Worm (Caenorhabditis elegans) whole organism, L4 larva: ENCODE data around the gene gly-6.

Experiments used
- D1046.2 ChIP-seq: fragments of 200-800 bp; sonication (Bioruptor generic); IDR thresholded peaks from 2 replicates; pipeline ENCODE4 v1.3.6; 2022; ENCODE audit warnings: missing genetic modification characterization, missing compliant biosample characterization
- T20F7.1 ChIP-seq: fragments of 200-800 bp; sonication (Bioruptor generic); optimal IDR thresholded peaks from 2 replicates; lab custom pipeline; 2018; ENCODE audit warnings: mild to moderate bottlenecking, missing genetic modification characterization, missing compliant biosample characterization
- T26A8.4 ChIP-seq: fragments of 200-800 bp; sonication (Bioruptor generic); IDR thresholded peaks from 2 replicates; pipeline ENCODE4 v1.3.6; 2022; ENCODE audit warnings: missing genetic modification characterization, missing compliant biosample characterization
- Y48G9A.11 ChIP-seq: fragments of 200-800 bp; sonication (Bioruptor generic); IDR thresholded peaks from 2 replicates; pipeline ENCODE4 v1.3.6; 2022; ENCODE audit warnings: missing genetic modification reagents, missing genetic modification characterization, missing compliant biosample characterization
- Y5F2A.4 ChIP-seq: fragments of 200-800 bp; sonication (Bioruptor generic); optimal IDR thresholded peaks from 2 replicates; lab custom pipeline; 2018; ENCODE audit warnings: mild to moderate bottlenecking, missing genetic modification characterization, missing compliant biosample characterization
- aha-1 ChIP-seq: fragments of 150-350 bp; peaks from one replicate; lab custom pipeline; 2014; ENCODE audit warnings: missing biosample characterization, missing genetic modification characterization
- ceh-20 ChIP-seq: fragments of 200-800 bp; sonication (Bioruptor generic); IDR thresholded peaks from 2 replicates; pipeline ENCODE4 v1.3.6; 2022; ENCODE audit warnings: missing genetic modification reagents, missing genetic modification characterization, missing compliant biosample characterization
- ceh-28 ChIP-seq: fragments of 150-350 bp; optimal IDR thresholded peaks from 2 replicates; lab custom pipeline; 2014; ENCODE audit warnings: missing biosample characterization, missing genetic modification reagents, missing genetic modification characterization
- ceh-32 ChIP-seq: sonication (generic microtip); optimal IDR thresholded peaks from 2 replicates; lab custom pipeline; 2016; ENCODE audit warnings: mild to moderate bottlenecking, missing genetic modification characterization, missing compliant biosample characterization; ENCODE audit not compliant: poor library complexity
- ceh-62 ChIP-seq: sonication (generic microtip); optimal IDR thresholded peaks from 2 replicates; lab custom pipeline; 2017; ENCODE audit warnings: missing biosample characterization, missing genetic modification characterization
- daf-12 ChIP-seq: fragments of 150-350 bp; optimal IDR thresholded peaks from 2 replicates; lab custom pipeline; 2014; ENCODE audit warnings: missing biosample characterization, missing genetic modification reagents, missing genetic modification characterization
- daf-16 ChIP-seq, 3 experiments: sonication (generic microtip); optimal IDR thresholded peaks; 2 replicates each; lab custom pipeline; 2016 to 2017; ENCODE audit warnings: missing genetic modification characterization in 3 of 3, missing genetic modification reagents in 3 of 3, mild to moderate bottlenecking in 2 of 3, missing compliant biosample characterization in 2 of 3, missing biosample characterization in 1 of 3, moderate library complexity in 1 of 3
- dmd-9 ChIP-seq: fragments of 200-800 bp; sonication (Bioruptor generic); IDR thresholded peaks from 2 replicates; pipeline ENCODE4 v1.3.6; 2022; ENCODE audit warnings: missing genetic modification reagents, missing genetic modification characterization, missing compliant biosample characterization
- dpl-1 ChIP-seq: fragments of 150-350 bp; optimal IDR thresholded peaks from 2 replicates; lab custom pipeline; 2014; ENCODE audit warnings: missing biosample characterization, missing genetic modification reagents, missing genetic modification characterization
- dve-1 ChIP-seq: sonication (generic microtip); optimal IDR thresholded peaks from 2 replicates; lab custom pipeline; 2017; ENCODE audit warnings: antibody characterized with exemption, mild to moderate bottlenecking, missing genetic modification characterization, missing compliant biosample characterization; ENCODE audit not compliant: insufficient read depth
- egl-43 ChIP-seq: fragments of 200-800 bp; sonication (Bioruptor generic); IDR thresholded peaks from 2 replicates; pipeline ENCODE4 v1.3.6; 2022; ENCODE audit warnings: missing genetic modification reagents, missing genetic modification characterization, missing compliant biosample characterization
- gei-8 ChIP-seq: fragments of 200-800 bp; sonication (Bioruptor generic); optimal IDR thresholded peaks from 2 replicates; lab custom pipeline; 2018; ENCODE audit warnings: mild to moderate bottlenecking, missing genetic modification characterization, missing compliant biosample characterization
- hif-1 ChIP-seq, 2 experiments: sonication (generic microtip); optimal IDR thresholded peaks; 2 replicates each; lab custom pipeline; 2016 to 2017; ENCODE audit warnings: missing compliant biosample characterization in 2 of 2, missing genetic modification characterization in 2 of 2, missing genetic modification reagents in 2 of 2, missing genotype in 2 of 2, mild to moderate bottlenecking in 1 of 2
- hlh-11 ChIP-seq: fragments of 200-800 bp; sonication (Bioruptor generic); optimal IDR thresholded peaks from 2 replicates; lab custom pipeline; 2018; ENCODE audit warnings: mild to moderate bottlenecking, missing genetic modification characterization, missing compliant biosample characterization
- lim-7 ChIP-seq: fragments of 200-800 bp; sonication (Bioruptor generic); IDR thresholded peaks from 2 replicates; pipeline ENCODE4 v1.3.6; 2022; ENCODE audit warnings: missing genetic modification characterization, missing compliant biosample characterization
- lin-38 ChIP-seq: fragments of 200-800 bp; sonication (Bioruptor generic); IDR thresholded peaks from 2 replicates; pipeline ENCODE4 v1.3.6; 2022; ENCODE audit warnings: missing genetic modification reagents, missing genetic modification characterization, missing compliant biosample characterization
- lin-39 ChIP-seq: fragments of 150-350 bp; optimal IDR thresholded peaks from 2 replicates; lab custom pipeline; 2014; ENCODE audit warnings: missing biosample characterization, missing genetic modification reagents, missing genetic modification characterization
- lir-3 ChIP-seq: sonication (generic microtip); optimal IDR thresholded peaks from 2 replicates; lab custom pipeline; 2016; ENCODE audit warnings: mild to moderate bottlenecking, missing genetic modification characterization, missing compliant biosample characterization
- lsy-2 ChIP-seq, 2 experiments: fragments of 150-350 bp in 1 of 2; sonication (generic microtip) in 1 of 2; optimal IDR thresholded peaks; 2 replicates each; lab custom pipeline; 2014 to 2017; ENCODE audit warnings: missing biosample characterization in 2 of 2, missing genetic modification characterization in 2 of 2
- madf-9 ChIP-seq: fragments of 200-800 bp; sonication (Bioruptor generic); conservative IDR thresholded peaks from 2 replicates; pipeline ENCODE4 v1.3.6; 2022; ENCODE audit warnings: missing genetic modification reagents, missing genetic modification characterization, missing compliant biosample characterization
- mdl-1 ChIP-seq, 2 experiments: fragments of 150-350 bp in 1 of 2; sonication (generic microtip) in 1 of 2; optimal IDR thresholded peaks; 2 replicates each; lab custom pipeline; 2014 to 2017; ENCODE audit warnings: missing biosample characterization in 2 of 2, missing genetic modification characterization in 2 of 2
- mdt-29 ChIP-seq: fragments of 200-800 bp; sonication (Bioruptor generic); IDR thresholded peaks from 2 replicates; pipeline ENCODE4 v1.3.6; 2022; ENCODE audit warnings: missing genetic modification reagents, missing genetic modification characterization, missing compliant biosample characterization
- mep-1 ChIP-seq: fragments of 150-350 bp; sonication (generic microtip); optimal IDR thresholded peaks from 3 replicates; lab custom pipeline; 2014; ENCODE audit warnings: missing biosample characterization, missing genetic modification characterization
- mes-2 ChIP-seq: sonication (generic microtip); optimal IDR thresholded peaks from 2 replicates; lab custom pipeline; 2016; ENCODE audit warnings: missing genotype, mild to moderate bottlenecking, missing genetic modification characterization, missing compliant biosample characterization; ENCODE audit not compliant: poor library complexity, severe bottlenecking
- mxl-2 ChIP-seq: fragments of 200-800 bp; sonication (Bioruptor generic); conservative IDR thresholded peaks from 2 replicates; pipeline ENCODE4 v1.3.6; 2022; ENCODE audit warnings: missing genetic modification reagents, missing genetic modification characterization, missing compliant biosample characterization
- nhr-10 ChIP-seq: fragments of 150-350 bp; optimal IDR thresholded peaks from 2 replicates; lab custom pipeline; 2014; ENCODE audit warnings: missing biosample characterization, missing genetic modification characterization
- nhr-11 ChIP-seq: fragments of 150-350 bp; optimal IDR thresholded peaks from 2 replicates; lab custom pipeline; 2014; ENCODE audit warnings: missing biosample characterization, missing genetic modification characterization
- nhr-25 ChIP-seq: sonication (generic microtip); optimal IDR thresholded peaks from 2 replicates; lab custom pipeline; 2017; ENCODE audit warnings: missing genetic modification characterization, mild to moderate bottlenecking, missing compliant biosample characterization, antibody characterized with exemption, moderate library complexity, borderline replicate concordance; ENCODE audit not compliant: insufficient read depth
- nhr-28 ChIP-seq: fragments of 150-350 bp; optimal IDR thresholded peaks from 2 replicates; lab custom pipeline; 2014; ENCODE audit warnings: missing biosample characterization, missing genetic modification characterization
- nhr-41 ChIP-seq: fragments of 200-800 bp; sonication (Bioruptor generic); IDR thresholded peaks from 2 replicates; pipeline ENCODE4 v1.3.6; 2022; ENCODE audit warnings: missing genetic modification reagents, missing genetic modification characterization, missing compliant biosample characterization
- nhr-42 ChIP-seq: fragments of 200-800 bp; sonication (Bioruptor generic); IDR thresholded peaks from 2 replicates; pipeline ENCODE4 v1.3.6; 2022; ENCODE audit warnings: missing genetic modification characterization, missing compliant biosample characterization
- nhr-6 ChIP-seq: fragments of 150-350 bp; optimal IDR thresholded peaks from 2 replicates; lab custom pipeline; 2014; ENCODE audit warnings: missing biosample characterization, missing genetic modification characterization
- nhr-76 ChIP-seq: fragments of 150-350 bp; optimal IDR thresholded peaks from 2 replicates; lab custom pipeline; 2014; ENCODE audit warnings: missing biosample characterization, missing genetic modification characterization
- php-3 ChIP-seq: fragments of 200-800 bp; sonication (Bioruptor generic); IDR thresholded peaks from 2 replicates; pipeline ENCODE4 v1.3.6; 2022; ENCODE audit warnings: missing genetic modification reagents, missing genetic modification characterization, missing compliant biosample characterization
- pqm-1 ChIP-seq: sonication (generic microtip); optimal IDR thresholded peaks from 2 replicates; lab custom pipeline; 2017; ENCODE audit warnings: missing biosample characterization, missing genetic modification characterization
- sdz-12 ChIP-seq: fragments of 200-800 bp; sonication (Bioruptor generic); optimal IDR thresholded peaks from 2 replicates; lab custom pipeline; 2018; ENCODE audit warnings: mild to moderate bottlenecking, missing genetic modification characterization, missing compliant biosample characterization
- set-16 ChIP-seq: fragments of 200-800 bp; sonication (Bioruptor generic); IDR thresholded peaks from 2 replicates; pipeline ENCODE4 v1.3.6; 2022; ENCODE audit warnings: missing genetic modification reagents, missing genetic modification characterization, missing compliant biosample characterization
- skn-1 ChIP-seq: fragments of 150-350 bp; optimal IDR thresholded peaks from 2 replicates; lab custom pipeline; 2014; ENCODE audit warnings: missing biosample characterization, missing genetic modification characterization
- spr-3 ChIP-seq: fragments of 200-800 bp; sonication (Bioruptor generic); optimal IDR thresholded peaks from 2 replicates; lab custom pipeline; 2018; ENCODE audit warnings: mild to moderate bottlenecking, missing genetic modification characterization, missing compliant biosample characterization
- tag-97 ChIP-seq: fragments of 200-800 bp; sonication (Bioruptor generic); IDR thresholded peaks from 2 replicates; pipeline ENCODE4 v1.3.6; 2022; ENCODE audit warnings: missing genetic modification characterization, missing compliant biosample characterization
- unc-130 ChIP-seq: sonication (generic microtip); optimal IDR thresholded peaks from 2 replicates; lab custom pipeline; 2016; ENCODE audit warnings: missing genetic modification reagents, missing genetic modification characterization, missing compliant biosample characterization
- unc-62 ChIP-seq, 3 experiments: fragments of 150-350 bp in 1 of 3; sonication (generic microtip); optimal IDR thresholded peaks in 2 of 3; peaks in 1 of 3; 1 replicate in 1 of 3; 2 replicates in 2 of 3; lab custom pipeline; 2014 to 2017; ENCODE audit warnings: missing biosample characterization in 3 of 3, missing genetic modification characterization in 3 of 3, missing genetic modification reagents in 3 of 3, missing genotype in 1 of 3
- vab-7 ChIP-seq: fragments of 200-800 bp; sonication (Bioruptor generic); IDR thresholded peaks from 2 replicates; pipeline ENCODE4 v1.3.6; 2022; ENCODE audit warnings: missing genetic modification reagents, missing genetic modification characterization, missing compliant biosample characterization
- zfp-2 ChIP-seq: sonication (generic microtip); optimal IDR thresholded peaks from 2 replicates; lab custom pipeline; 2016; ENCODE audit warnings: mild to moderate bottlenecking, missing genetic modification characterization, missing compliant biosample characterization

The gly-6 gene

ce11 chrIII:4317065-4317752 is 13.8 kb downstream of the gly-6 start, which contains the start of gene tag-131:
Gene tag-131, plus strand, starts transcription at chrIII:4317702.
- no peak for TF ChIP-seq hif-1 (tag; optimal IDR thresholded peaks at IDR 0.05; lab: Kevin White, UChicago)
- no peak for TF ChIP-seq ceh-28 (tag; lab: Kevin White, UChicago)
- no peak for TF ChIP-seq aha-1 (tag; lab: Kevin White, UChicago)
- no peak for TF ChIP-seq Y5F2A.4 (GFP tag; lab: Kevin White, UChicago)
- TF ChIP-seq mes-2 (tag; lab: Kevin White, UChicago) = no peak
- TF ChIP-seq mep-1 (tag; lab: Kevin White, UChicago) = no peak
- TF ChIP-seq madf-9 = no peak
- no peak for TF ChIP-seq nhr-10 (tag; lab: Kevin White, UChicago)
- TF ChIP-seq pqm-1 = no peak
- TF ChIP-seq nhr-28 (tag; lab: Kevin White, UChicago) = peak; percentile 12
- no peak for TF ChIP-seq tag-97
- peak in 1 of 2 experiments; percentile 25 for TF ChIP-seq lsy-2 (tag; optimal IDR thresholded peaks at IDR 0.05; lab: Kevin White, UChicago)
- TF ChIP-seq dpl-1 (GFP tag; lab: Kevin White, UChicago) = peak; percentile 14
- TF ChIP-seq skn-1 (tag; lab: Kevin White, UChicago) = no peak
- no peak for TF ChIP-seq lir-3 (tag; lab: Kevin White, UChicago)
- no peak for TF ChIP-seq gei-8 (GFP tag; lab: Kevin White, UChicago)
- no peak for TF ChIP-seq nhr-6 (tag; lab: Kevin White, UChicago)
- no peak for TF ChIP-seq lin-38 (GFP tag; lab: Robert Waterston, UW)
- TF ChIP-seq nhr-11 (tag; lab: Kevin White, UChicago) = peak; percentile 29
- no peak for TF ChIP-seq set-16
- no peak for TF ChIP-seq nhr-25 (tag; lab: Kevin White, UChicago)
- TF ChIP-seq spr-3 (GFP tag; lab: Kevin White, UChicago) = no peak
- no peak for TF ChIP-seq sdz-12 (GFP tag; lab: Kevin White, UChicago)
- TF ChIP-seq T26A8.4 (GFP tag; lab: Robert Waterston, UW) = 0 out of 2 replicates have a peak, but pooled peaks have one; percentile 40
- TF ChIP-seq lin-39 (tag; lab: Kevin White, UChicago) = no peak
- no peak for TF ChIP-seq mdl-1 (tag; optimal IDR thresholded peaks at IDR 0.05; lab: Kevin White, UChicago)
- no peak for TF ChIP-seq mxl-2 (GFP tag; lab: Robert Waterston, UW)
- TF ChIP-seq mdt-29 (GFP tag; lab: Robert Waterston, UW) = no peak
- no peak for TF ChIP-seq T20F7.1
- peak; percentile 25 for TF ChIP-seq dve-1 (tag; lab: Kevin White, UChicago)
- no peak for TF ChIP-seq daf-12
- no peak for TF ChIP-seq nhr-41 (GFP tag; lab: Robert Waterston, UW)
- TF ChIP-seq zfp-2 (tag; lab: Kevin White, UChicago) = no peak
- no peak for TF ChIP-seq nhr-42
- TF ChIP-seq ceh-62 = no peak
- no peak for TF ChIP-seq php-3 (GFP tag; lab: Robert Waterston, UW)
- TF ChIP-seq egl-43 = no peak
- no peak for TF ChIP-seq unc-130 (GFP tag; lab: Kevin White, UChicago)
- TF ChIP-seq Y48G9A.11 (GFP tag; lab: Robert Waterston, UW) = no peak
- TF ChIP-seq unc-62 (GFP tag; optimal IDR thresholded peaks at IDR 0.05 in 1 of 2; lab: Kevin White, UChicago) = peak in 1 of 2 experiments; percentile 83
- no peak for TF ChIP-seq unc-62 (tag; optimal IDR thresholded peaks at IDR 0.05; lab: Kevin White, UChicago)
- TF ChIP-seq vab-7 (GFP tag; lab: Robert Waterston, UW) = no peak
- TF ChIP-seq ceh-20 (GFP tag; lab: Robert Waterston, UW) = 0 out of 2 replicates have a peak, but pooled peaks have one; percentile 25
- no peak for TF ChIP-seq nhr-76 (tag; lab: Kevin White, UChicago)
- no peak for TF ChIP-seq lim-7 (GFP tag; lab: Robert Waterston, UW)
- TF ChIP-seq D1046.2 (GFP tag; lab: Robert Waterston, UW) = no peak
- no peak for TF ChIP-seq ceh-32 (tag; lab: Kevin White, UChicago)
- TF ChIP-seq daf-16 (GFP tag; optimal IDR thresholded peaks at IDR 0.05; lab: Kevin White, UChicago) = peak in 1 of 2 experiments; percentile 5
- no peak for TF ChIP-seq daf-16 (tag; optimal IDR thresholded peaks at IDR 0.05; lab: Kevin White, UChicago)
- TF ChIP-seq dmd-9 = no peak
- peak; percentile 27 for TF ChIP-seq hlh-11 (tag; lab: Kevin White, UChicago)
